Worm (Caenorhabditis elegans) whole organism, young adult: ENCODE data around the gene sul-3.

Experiments used
- ama-1 ChIP-seq, 3 experiments: fragments of 150-350 bp in 1 of 3; sonication (generic microtip) in 2 of 3; optimal IDR thresholded peaks; 2 replicates each; lab custom pipeline; 2014 to 2018; ENCODE audit warnings: missing biosample characterization in 2 of 3, missing genetic modification characterization in 2 of 3, missing genetic modification reagents in 2 of 3
- him-1 ChIP-seq: sonication (generic microtip); optimal IDR thresholded peaks from 2 replicates; lab custom pipeline; 2016; ENCODE audit warnings: missing genotype, missing genetic modification reagents, missing genetic modification characterization, missing compliant biosample characterization
- madf-8 ChIP-seq: fragments of 200-800 bp; sonication (Bioruptor generic); conservative IDR thresholded peaks from 2 replicates; pipeline ENCODE4 v1.3.6; 2022; ENCODE audit warnings: missing genetic modification reagents, missing genetic modification characterization, missing compliant biosample characterization
- nhr-27 ChIP-seq: fragments of 200-800 bp; sonication (Bioruptor generic); optimal IDR thresholded peaks from 2 replicates; lab custom pipeline; 2018; ENCODE audit warnings: mild to moderate bottlenecking, missing genetic modification characterization, moderate library complexity, missing compliant biosample characterization
- nhr-80 ChIP-seq: sonication (generic microtip); optimal IDR thresholded peaks from 2 replicates; lab custom pipeline; 2016; ENCODE audit warnings: missing genetic modification characterization, missing compliant biosample characterization
- pbrm-1 ChIP-seq: fragments of 200-800 bp; sonication (Bioruptor generic); IDR thresholded peaks from 2 replicates; pipeline ENCODE4 v1.3.6; 2022; ENCODE audit warnings: missing genetic modification reagents, missing genetic modification characterization, missing compliant biosample characterization
- pha-4 ChIP-seq: fragments of 150-350 bp; sonication (generic microtip); optimal IDR thresholded peaks from 2 replicates; lab custom pipeline; 2014; ENCODE audit warnings: missing biosample characterization, missing genetic modification reagents, missing genetic modification characterization
- tbp1 ChIP-seq: fragments of 200-800 bp; sonication (Bioruptor generic); optimal IDR thresholded peaks from 2 replicates; lab custom pipeline; 2018; ENCODE audit warnings: mild to moderate bottlenecking, missing genetic modification characterization, missing compliant biosample characterization
- unc-62 ChIP-seq: fragments of 150-350 bp; optimal IDR thresholded peaks from 2 replicates; lab custom pipeline; 2014; ENCODE audit warnings: missing biosample characterization, missing genetic modification reagents, missing genetic modification characterization

- TF ChIP-seq madf-8 (no peak), nhr-80 (no peak), pbrm-1 (no peak), him-1 (tag; lab: Kevin White, UChicago) (no peak), pha-4 (no peak), ama-1 (optimal IDR thresholded peaks at IDR 0.05; lab: Kevin White, UChicago) (no peak), ama-1 (GFP tag; optimal IDR thresholded peaks at IDR 0.05; lab: Kevin White, UChicago) (no peak), tbp1 (GFP tag; lab: Kevin White, UChicago) (no peak), nhr-27 (tag; lab: Kevin White, UChicago) (no peak), unc-62 (GFP tag; lab: Kevin White, UChicago) (no peak)
These were observed 39.3 kb upstream of the sul-3 start for ce11 chrX:7873350-7873749.
